Worm (Caenorhabditis elegans): ENCODE data around the gene Y38E10A.9.

- TF ChIP-seq nfya-1 (tag; optimal IDR thresholded peaks at IDR 0.05; ENCODE audit: borderline replicate concordance, insufficient read depth) (no peak), nhr-27 (tag; optimal IDR thresholded peaks at IDR 0.05) (no peak), unc-62 (GFP tag; optimal IDR thresholded peaks at IDR 0.05) (no peak), hlh-26 (GFP tag; conservative IDR thresholded peaks at IDR 0.05) (no peak), attf-3 (GFP tag; conservative IDR thresholded peaks at IDR 0.05) (no peak), snpc-1.1 (tag; optimal IDR thresholded peaks at IDR 0.05; ENCODE audit: insufficient read depth) (no peak)
Measured at ce11 chrII:12640370-12640769, 31.6 kb downstream of the Y38E10A.9 start, which contains the start of gene nhr-235.

All from whole organism, young adult.